Worm (Caenorhabditis elegans) whole organism, late embryonic: Measurements from ENCODE around the gene acl-2.

Source experiments
- C08G9.2 ChIP-seq: sonication (generic microtip); optimal IDR thresholded peaks from 2 replicates; lab custom pipeline; 2016; ENCODE audit warnings: mild to moderate bottlenecking, missing genetic modification characterization, moderate library complexity, missing compliant biosample characterization
- C38D4.7 ChIP-seq: fragments of 200-800 bp; sonication (Bioruptor generic); optimal IDR thresholded peaks from 2 replicates; lab custom pipeline; 2018; ENCODE audit warnings: mild to moderate bottlenecking, missing genetic modification characterization, moderate library complexity, missing compliant biosample characterization
- K02D7.2 ChIP-seq: sonication (generic microtip); optimal IDR thresholded peaks from 2 replicates; lab custom pipeline; 2017; ENCODE audit warnings: mild to moderate bottlenecking, missing genetic modification characterization, missing compliant biosample characterization
- T23F11.4 ChIP-seq: fragments of 200-800 bp; sonication (Bioruptor generic); optimal IDR thresholded peaks from 2 replicates; lab custom pipeline; 2018; ENCODE audit warnings: mild to moderate bottlenecking, missing genetic modification characterization, missing compliant biosample characterization
- ceh-14 ChIP-seq: sonication (generic microtip); optimal IDR thresholded peaks from 2 replicates; lab custom pipeline; 2016; ENCODE audit warnings: missing genotype, missing genetic modification characterization, missing compliant biosample characterization
- ceh-18 ChIP-seq: sonication (generic microtip); optimal IDR thresholded peaks from 2 replicates; lab custom pipeline; 2016; ENCODE audit warnings: missing genetic modification characterization, missing compliant biosample characterization
- ceh-19 ChIP-seq: fragments of 200-800 bp; sonication (Bioruptor generic); optimal IDR thresholded peaks from 2 replicates; lab custom pipeline; 2018; ENCODE audit warnings: mild to moderate bottlenecking, missing genetic modification characterization, missing compliant biosample characterization
- ceh-2 ChIP-seq: sonication (generic microtip); optimal IDR thresholded peaks from 2 replicates; lab custom pipeline; 2016; ENCODE audit warnings: missing genotype, missing genetic modification characterization, missing compliant biosample characterization
- ceh-22 ChIP-seq: sonication (generic microtip); optimal IDR thresholded peaks from 2 replicates; lab custom pipeline; 2017; ENCODE audit warnings: missing biosample characterization, missing genetic modification characterization
- ceh-30 ChIP-seq: fragments of 150-350 bp; optimal IDR thresholded peaks from 2 replicates; lab custom pipeline; 2014; ENCODE audit warnings: missing biosample characterization, missing genetic modification characterization
- ceh-31 ChIP-seq: sonication (generic microtip); optimal IDR thresholded peaks from 2 replicates; lab custom pipeline; 2016; ENCODE audit warnings: missing genetic modification characterization, missing compliant biosample characterization
- ceh-45 ChIP-seq: fragments of 200-800 bp; sonication (Bioruptor generic); IDR thresholded peaks from 2 replicates; pipeline ENCODE4 v1.3.6; 2022; ENCODE audit warnings: missing genetic modification reagents, missing genetic modification characterization, missing compliant biosample characterization
- che-1 ChIP-seq: sonication (generic microtip); optimal IDR thresholded peaks from 2 replicates; lab custom pipeline; 2016; ENCODE audit warnings: mild to moderate bottlenecking, missing genetic modification characterization, missing compliant biosample characterization
- elt-4 ChIP-seq: sonication (generic microtip); optimal IDR thresholded peaks from 2 replicates; lab custom pipeline; 2016; ENCODE audit warnings: missing genetic modification characterization, missing compliant biosample characterization
- ets-4 ChIP-seq: sonication (generic microtip); optimal IDR thresholded peaks from 2 replicates; lab custom pipeline; 2016; ENCODE audit warnings: missing genetic modification characterization, missing compliant biosample characterization
- eyg-1 ChIP-seq: sonication (generic microtip); optimal IDR thresholded peaks from 2 replicates; lab custom pipeline; 2016; ENCODE audit warnings: missing genotype, missing genetic modification characterization, missing compliant biosample characterization
- fax-1 ChIP-seq: sonication (generic microtip); optimal IDR thresholded peaks from 2 replicates; lab custom pipeline; 2016; ENCODE audit warnings: missing genotype, missing genetic modification characterization, missing compliant biosample characterization
- fkh-10 ChIP-seq: fragments of 150-350 bp; optimal IDR thresholded peaks from 2 replicates; lab custom pipeline; 2014; ENCODE audit warnings: missing biosample characterization, missing genetic modification reagents, missing genetic modification characterization
- gmeb-2 ChIP-seq: sonication (generic microtip); optimal IDR thresholded peaks from 2 replicates; lab custom pipeline; 2016; ENCODE audit warnings: missing genetic modification characterization, inconsistent platforms, missing compliant biosample characterization
- hlh-30 ChIP-seq: sonication (generic microtip); optimal IDR thresholded peaks from 2 replicates; lab custom pipeline; 2017; ENCODE audit warnings: antibody characterized with exemption, missing genetic modification characterization, missing compliant biosample characterization; ENCODE audit not compliant: insufficient read depth
- hlh-8 ChIP-seq: sonication (generic microtip); optimal IDR thresholded peaks from 2 replicates; lab custom pipeline; 2016; ENCODE audit warnings: missing genotype, missing genetic modification characterization, missing compliant biosample characterization
- lin-11 ChIP-seq: fragments of 200-800 bp; sonication (Bioruptor generic); optimal IDR thresholded peaks from 2 replicates; lab custom pipeline; 2018; ENCODE audit warnings: mild to moderate bottlenecking, missing genetic modification characterization, missing compliant biosample characterization
- madf-2 ChIP-seq: sonication (generic microtip); optimal IDR thresholded peaks from 2 replicates; lab custom pipeline; 2017; ENCODE audit warnings: missing genetic modification characterization, missing compliant biosample characterization
- mec-3 ChIP-seq: sonication (generic microtip); optimal IDR thresholded peaks from 2 replicates; lab custom pipeline; 2016; ENCODE audit warnings: borderline replicate concordance, missing genetic modification characterization, missing compliant biosample characterization
- nfya-1 ChIP-seq: sonication (generic microtip); optimal IDR thresholded peaks from 2 replicates; lab custom pipeline; 2017; ENCODE audit warnings: missing genetic modification characterization, mild to moderate bottlenecking, missing compliant biosample characterization, antibody characterized with exemption, moderate library complexity
- npax-4 ChIP-seq: sonication (generic microtip); optimal IDR thresholded peaks from 2 replicates; lab custom pipeline; 2016; ENCODE audit warnings: missing genetic modification characterization, missing compliant biosample characterization
- pag-3 ChIP-seq: sonication (generic microtip); optimal IDR thresholded peaks from 2 replicates; lab custom pipeline; 2016; ENCODE audit warnings: missing compliant biosample characterization, missing genetic modification characterization, borderline replicate concordance
- pax-1 ChIP-seq: fragments of 150-350 bp; optimal IDR thresholded peaks from 2 replicates; lab custom pipeline; 2014; ENCODE audit warnings: missing biosample characterization, missing genetic modification characterization
- pha-2 ChIP-seq: sonication (generic microtip); optimal IDR thresholded peaks from 2 replicates; lab custom pipeline; 2017; ENCODE audit warnings: mild to moderate bottlenecking, missing genetic modification characterization, missing compliant biosample characterization
- pqm-1 ChIP-seq: sonication (generic microtip); optimal IDR thresholded peaks from 2 replicates; lab custom pipeline; 2016; ENCODE audit warnings: missing genetic modification characterization, missing compliant biosample characterization
- ref-2 ChIP-seq: sonication (generic microtip); optimal IDR thresholded peaks from 2 replicates; lab custom pipeline; 2016; ENCODE audit warnings: missing genetic modification characterization, missing compliant biosample characterization
- sox-4 ChIP-seq: sonication (generic microtip); optimal IDR thresholded peaks from 2 replicates; lab custom pipeline; 2017; ENCODE audit warnings: mild to moderate bottlenecking, missing genetic modification characterization, inconsistent platforms, missing compliant biosample characterization
- syd-9 ChIP-seq: sonication (generic microtip); optimal IDR thresholded peaks from 2 replicates; lab custom pipeline; 2016; ENCODE audit warnings: mild to moderate bottlenecking, missing genetic modification characterization, moderate library complexity, missing compliant biosample characterization
- tbx-2 ChIP-seq: sonication (generic microtip); optimal IDR thresholded peaks from 2 replicates; lab custom pipeline; 2016; ENCODE audit warnings: missing genetic modification characterization, missing compliant biosample characterization
- unc-86 ChIP-seq: sonication (generic microtip); optimal IDR thresholded peaks from 2 replicates; lab custom pipeline; 2016; ENCODE audit warnings: missing genetic modification characterization, missing compliant biosample characterization

The acl-2 gene

ce11 chrV:10030992-10031383, at the start of gene acl-2:
Gene acl-2 (minus strand): TSS chrV:10031092.
- TF ChIP-seq C08G9.2 (no peak), npax-4 (tag; lab: Kevin White, UChicago) (no peak), pqm-1 (tag; lab: Kevin White, UChicago) (no peak), ceh-18 (tag; lab: Kevin White, UChicago) (no peak), unc-86 (no peak), sox-4 (tag; lab: Kevin White, UChicago) (no peak), nfya-1 (tag; lab: Kevin White, UChicago) (no peak)

- TF ChIP-seq che-1 (tag; lab: Kevin White, UChicago): no peak
- TF ChIP-seq K02D7.2 (tag; lab: Kevin White, UChicago): no peak
- no peak for TF ChIP-seq ceh-30 (tag; lab: Kevin White, UChicago)
- no peak for TF ChIP-seq ceh-2 (tag; lab: Kevin White, UChicago)
- TF ChIP-seq, all 69 proteins: peak for 0
These were observed 47.4 kb upstream of the acl-2 start, which contains the start of gene R04B5.1 for ce11 chrV:10078244-10078643. Gene R04B5.1 (minus strand): TSS chrV:10078344.

- TF ChIP-seq ceh-2 (tag; lab: Kevin White, UChicago): no peak
- TF ChIP-seq sox-4 (tag; lab: Kevin White, UChicago): no peak
- TF ChIP-seq fax-1 (tag; lab: Kevin White, UChicago): no peak
- no peak for TF ChIP-seq pag-3
- TF ChIP-seq ceh-31 (tag; lab: Kevin White, UChicago): no peak
- no peak for TF ChIP-seq fkh-10 (GFP tag; lab: Kevin White, UChicago)
- no peak for TF ChIP-seq gmeb-2 (tag; lab: Kevin White, UChicago)
- TF ChIP-seq ceh-22: no peak
- no peak for TF ChIP-seq lin-11 (tag; lab: Kevin White, UChicago)
- no peak for TF ChIP-seq ceh-19 (GFP tag; lab: Kevin White, UChicago)
- TF ChIP-seq pha-2 (tag; lab: Kevin White, UChicago): no peak
- TF ChIP-seq hlh-8 (tag; lab: Kevin White, UChicago): no peak
- TF ChIP-seq unc-86: no peak
- no peak for TF ChIP-seq ets-4 (tag; lab: Kevin White, UChicago)
- no peak for TF ChIP-seq pqm-1 (tag; lab: Kevin White, UChicago)
- no peak for TF ChIP-seq ceh-14 (tag; lab: Kevin White, UChicago)
- no peak for TF ChIP-seq pax-1 (tag; lab: Kevin White, UChicago)
These were observed 44.5 kb upstream of the acl-2 start, which contains the start of gene F57A8.7 for ce11 chrV:10075441-10075840. Gene F57A8.7 (plus strand): TSS chrV:10075741.

- no peak for TF ChIP-seq unc-86
These were observed 42.9 kb upstream of the acl-2 start, which contains the start of gene F57A8.6 for ce11 chrV:10073793-10074192. Gene F57A8.6 (minus strand): TSS chrV:10073893.

ce11 chrV:10072721-10073120, 41.8 kb upstream of the acl-2 start:
- no peak for TF ChIP-seq pqm-1 (tag; lab: Kevin White, UChicago)
- no peak for TF ChIP-seq pag-3
- no peak for TF ChIP-seq T23F11.4 (GFP tag; lab: Kevin White, UChicago)
- TF ChIP-seq hlh-30 (tag; lab: Kevin White, UChicago): no peak
- TF ChIP-seq ceh-30 (tag; lab: Kevin White, UChicago): no peak
- TF ChIP-seq ceh-45 (GFP tag; lab: Robert Waterston, UW): no peak
- TF ChIP-seq C08G9.2: no peak
- TF ChIP-seq elt-4: no peak
- TF ChIP-seq syd-9 (tag; lab: Kevin White, UChicago): no peak
- no peak for TF ChIP-seq lin-11 (tag; lab: Kevin White, UChicago)
- no peak for TF ChIP-seq fkh-10 (GFP tag; lab: Kevin White, UChicago)
- TF ChIP-seq hlh-8 (tag; lab: Kevin White, UChicago): no peak
- TF ChIP-seq ref-2 (tag; lab: Kevin White, UChicago): no peak
- TF ChIP-seq mec-3: no peak
- no peak for TF ChIP-seq eyg-1 (tag; lab: Kevin White, UChicago)
- TF ChIP-seq madf-2: no peak
- TF ChIP-seq tbx-2 (tag; lab: Kevin White, UChicago): no peak
- TF ChIP-seq C38D4.7 (GFP tag; lab: Kevin White, UChicago): no peak
